Fruit fly (Drosophila melanogaster): ENCODE measurements around the gene CG42460.

CG42460 gene

DNA sequence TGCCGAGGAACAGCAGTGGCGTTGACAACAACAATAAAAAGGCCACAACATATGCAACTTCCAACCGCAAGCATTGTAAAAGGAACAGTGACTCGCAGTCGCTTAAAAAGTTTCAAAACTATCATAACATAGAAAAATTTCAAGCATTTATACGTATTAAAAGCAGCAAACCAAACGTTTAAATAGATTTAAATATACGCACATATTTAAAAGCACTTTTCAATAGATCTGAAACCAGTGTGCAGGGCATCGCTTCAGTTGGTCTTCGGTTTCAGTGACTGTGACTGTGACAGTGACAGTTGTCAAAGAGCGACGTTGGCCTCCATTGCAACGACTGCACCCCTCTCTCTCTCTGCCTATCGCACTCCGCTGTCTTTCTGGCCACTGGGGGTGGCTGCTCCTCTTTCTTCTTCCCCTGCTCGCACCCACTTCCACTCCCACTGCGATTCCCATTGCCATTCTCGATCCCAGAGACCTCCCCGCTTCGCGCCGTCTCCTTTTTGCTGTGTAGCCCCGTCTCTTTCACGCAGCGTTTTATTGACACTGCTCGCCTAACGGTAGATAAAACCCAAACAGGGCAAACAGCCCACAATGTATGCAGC is 40.0 kb downstream of the CG42460 start (continued):
- TF ChIP-seq wor (GFP tag; IDR thresholded peaks at IDR 0.05) = peak; percentile 84
- TF ChIP-seq Awh (GFP tag; IDR thresholded peaks at IDR 0.05) = peak; percentile 97
- no peak for TF ChIP-seq disco-r (GFP tag; optimal IDR thresholded peaks at IDR 0.05)
- TF ChIP-seq CG1792 (GFP tag; optimal IDR thresholded peaks at IDR 0.05) = peak; percentile 44
- TF ChIP-seq H15 (GFP tag; IDR thresholded peaks at IDR 0.05) = peak; percentile 90
- TF ChIP-seq CG17186 (GFP tag; optimal IDR thresholded peaks at IDR 0.05) = peak; percentile 80
- no peak for TF ChIP-seq Dp (GFP tag; optimal IDR thresholded peaks at IDR 0.05)
- peak; percentile 77 for TF ChIP-seq Nf-YA (GFP tag; IDR thresholded peaks at IDR 0.05)
- TF ChIP-seq CG6254 (GFP tag; optimal IDR thresholded peaks at IDR 0.05) = peak; percentile 79
- peak; percentile 94 for TF ChIP-seq Med (GFP tag)
- peak; percentile 79 for TF ChIP-seq danr (GFP tag; IDR thresholded peaks at IDR 0.05)
- TF ChIP-seq chm (GFP tag; IDR thresholded peaks at IDR 0.05) = peak; percentile 87
- peak; percentile 81 for TF ChIP-seq lmd (GFP tag; IDR thresholded peaks at IDR 0.05)
- TF ChIP-seq Nf-YB (GFP tag; optimal IDR thresholded peaks at IDR 0.05) = peak; percentile 19
- peak; percentile 94 for TF ChIP-seq Xrp1 (GFP tag; IDR thresholded peaks at IDR 0.05)
- no peak for TF ChIP-seq CG16813 (GFP tag; IDR thresholded peaks at IDR 0.05; ENCODE audit: partially characterized antibody)
- TF ChIP-seq CG11093 (GFP tag; IDR thresholded peaks at IDR 0.05) = peak; percentile 82
- TF ChIP-seq Dip2 (GFP tag; IDR thresholded peaks at IDR 0.05) = no peak
- peak; percentile 73 for TF ChIP-seq CG12219 (GFP tag; optimal IDR thresholded peaks at IDR 0.05)
- TF ChIP-seq trem (tag; optimal IDR thresholded peaks at IDR 0.05) = peak; percentile 71
- peak; percentile 79; the same call in 2 of the 3 replicates for TF ChIP-seq CG2199 (GFP tag; IDR thresholded peaks at IDR 0.05)
- peak; percentile 23; the same call in 1 of the 2 replicates for TF ChIP-seq klu (GFP tag; IDR thresholded peaks at IDR 0.05)
- TF ChIP-seq zen2 (GFP tag; IDR thresholded peaks at IDR 0.05; ENCODE audit: partially characterized antibody) = no peak
- no peak for TF ChIP-seq CG8478 (optimal IDR thresholded peaks at IDR 0.05)
- TF ChIP-seq CG12299 (tag; optimal IDR thresholded peaks at IDR 0.05) = peak; percentile 14
- peak; percentile 56 for TF ChIP-seq btn (GFP tag; optimal IDR thresholded peaks at IDR 0.05)
- TF ChIP-seq pfk (GFP tag; optimal IDR thresholded peaks at IDR 0.05) = no peak
- TF ChIP-seq CG8924 (tag; optimal IDR thresholded peaks at IDR 0.05) = peak; percentile 78
- peak; percentile 72; the same call in 1 of the 3 replicates for TF ChIP-seq CG2889 (GFP tag; IDR thresholded peaks at IDR 0.05)
- peak; percentile 37 for TF ChIP-seq Myb (GFP tag; optimal IDR thresholded peaks at IDR 0.05)
- TF ChIP-seq Atf6 (GFP tag; IDR thresholded peaks at IDR 0.05) = peak; percentile 48; the same call in 1 of the 2 replicates
- TF ChIP-seq ara (GFP tag; IDR thresholded peaks at IDR 0.05) = peak; percentile 94
- no peak for TF ChIP-seq Ravus (GFP tag; IDR thresholded peaks at IDR 0.05)
- peak; percentile 2 for TF ChIP-seq CG11398 (GFP tag; optimal IDR thresholded peaks at IDR 0.05)
- TF ChIP-seq CG6683 (GFP tag; optimal IDR thresholded peaks at IDR 0.05) = peak; percentile 24
- no peak for TF ChIP-seq Hr39 (optimal IDR thresholded peaks at IDR 0.05)
- peak; percentile 84 for TF ChIP-seq CG7372 (GFP tag; IDR thresholded peaks at IDR 0.05)
- TF ChIP-seq Doc2 (GFP tag; IDR thresholded peaks at IDR 0.05) = no peak
- peak; percentile 51 for TF ChIP-seq CG18599 (GFP tag; optimal IDR thresholded peaks at IDR 0.05)
- no peak for TF ChIP-seq HmgD (GFP tag; optimal IDR thresholded peaks at IDR 0.05)
- TF ChIP-seq CG2678 (tag; optimal IDR thresholded peaks at IDR 0.05) = peak; percentile 87
- TF ChIP-seq kni (GFP tag; optimal IDR thresholded peaks at IDR 0.05) = no peak
- peak; percentile 71 for TF ChIP-seq dati (GFP tag; IDR thresholded peaks at IDR 0.05)
- no peak for TF ChIP-seq Nf-YC (tag; optimal IDR thresholded peaks at IDR 0.05)
- peak; percentile 29 for TF ChIP-seq CG30431 (GFP tag; optimal IDR thresholded peaks at IDR 0.05)
- TF ChIP-seq D19B (GFP tag; optimal IDR thresholded peaks at IDR 0.05) = no peak
- TF ChIP-seq p53 (GFP tag; optimal IDR thresholded peaks at IDR 0.05) = no peak
- peak; percentile 10 for TF ChIP-seq CG18011 (GFP tag; optimal IDR thresholded peaks at IDR 0.05)
- TF ChIP-seq ind (GFP tag; optimal IDR thresholded peaks at IDR 0.05) = peak; percentile 78
- peak; percentile 92 for TF ChIP-seq CG34422 (GFP tag; IDR thresholded peaks at IDR 0.05)
- TF ChIP-seq z (GFP tag; IDR thresholded peaks at IDR 0.05) = peak; percentile 50; the same call in 1 of the 3 replicates
- no peak for TF ChIP-seq CG34224 (GFP tag; IDR thresholded peaks at IDR 0.05; ENCODE audit: partially characterized antibody)
